Comparison of ENCODE assay signal across 2 worm cellular contexts in the genomic region with DNA sequence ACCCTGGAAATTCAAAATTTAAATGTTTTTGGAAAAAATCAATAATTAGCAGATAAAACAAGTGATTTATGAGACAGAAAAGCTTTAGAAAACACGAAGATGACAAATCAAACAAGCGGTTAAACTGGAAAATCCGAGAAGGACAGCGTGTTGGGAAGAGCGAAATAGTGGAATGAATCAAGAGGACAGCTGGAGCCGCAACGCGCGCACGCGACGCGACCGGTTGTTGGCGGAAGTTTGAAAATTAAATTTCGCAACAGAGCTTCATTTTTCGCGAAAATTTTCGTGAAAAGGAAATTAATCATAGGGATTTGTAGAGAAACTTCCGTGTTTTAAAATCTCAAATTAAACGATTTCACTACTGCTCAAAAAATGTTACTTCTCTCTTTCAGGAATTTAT.
A peak's percentile ranks its signal among the peaks of the same experiment; 100 is the strongest.
TF ChIP-seq lines count a peak whose summit lies in the region.

A gene (minus strand): TSS at position 3 of the 400 bp plus-strand sequence.

TF ChIP-seq in whole organism, L2 larva, 48 proteins besides CTCF, POLR2A, EP300 and RAD21 (continued from another document):
- TF ChIP-seq ceh-16 (tag; optimal IDR thresholded peaks at IDR 0.05; lab: Kevin White, UChicago), result no peak
- TF ChIP-seq nhr-6 (tag; optimal IDR thresholded peaks at IDR 0.05; lab: Kevin White, UChicago), result no peak
- TF ChIP-seq sma-3 (GFP tag; optimal IDR thresholded peaks at IDR 0.05; lab: Kevin White, UChicago), result peak; percentile 21
- TF ChIP-seq crh-2 (tag; optimal IDR thresholded peaks at IDR 0.05; lab: Kevin White, UChicago), result peak; percentile 39
- no peak for TF ChIP-seq aly-2 (tag; optimal IDR thresholded peaks at IDR 0.05; lab: Kevin White, UChicago)
- TF ChIP-seq unc-55 (GFP tag; optimal IDR thresholded peaks at IDR 0.05; lab: Kevin White, UChicago), result peak; percentile 80
- TF ChIP-seq zag-1 (tag; optimal IDR thresholded peaks at IDR 0.05; lab: Kevin White, UChicago), result peak; percentile 4

TF ChIP-seq in whole organism, L4 larva, 104 proteins besides CTCF, POLR2A, EP300 and RAD21 (continued from another document):
- TF ChIP-seq Y105C5A.15 (GFP tag; IDR thresholded peaks at IDR 0.05; lab: Robert Waterston, UW) (no peak), mep-1 (tag; optimal IDR thresholded peaks at IDR 0.05; lab: Kevin White, UChicago) (peak; percentile 33), hlh-11 (tag; optimal IDR thresholded peaks at IDR 0.05; lab: Kevin White, UChicago) (peak; percentile 89), aha-1 (tag; lab: Kevin White, UChicago) (peak; percentile 22), Y5F2A.4 (GFP tag; optimal IDR thresholded peaks at IDR 0.05; lab: Kevin White, UChicago) (no peak), ama-1 (optimal IDR thresholded peaks at IDR 0.05; lab: Kevin White, UChicago) (peak; percentile 36), hif-1 (tag; optimal IDR thresholded peaks at IDR 0.05; lab: Kevin White, UChicago) (peak in 1 of 2 experiments; percentile 30), hlh-30 (tag; optimal IDR thresholded peaks at IDR 0.05; lab: Kevin White, UChicago; ENCODE audit: insufficient read depth) (peak; percentile 74)
